Worm (Caenorhabditis elegans) whole organism, L4/young adult: Measurements from ENCODE around the gene C18G1.6.

ENCODE experiments used
- W03F9.2 ChIP-seq: fragments of 150-350 bp; optimal IDR thresholded peaks from 2 replicates; lab custom pipeline; 2014; ENCODE audit warnings: missing biosample characterization, missing genetic modification characterization
- dao-5 ChIP-seq: sonication (generic microtip); optimal IDR thresholded peaks from 2 replicates; lab custom pipeline; 2016; ENCODE audit warnings: missing genotype, missing genetic modification characterization, moderate library complexity, missing compliant biosample characterization
- him-1 ChIP-seq: sonication (generic microtip); optimal IDR thresholded peaks from 2 replicates; lab custom pipeline; 2016; ENCODE audit warnings: missing genotype, missing genetic modification reagents, missing genetic modification characterization, missing compliant biosample characterization

DNA sequence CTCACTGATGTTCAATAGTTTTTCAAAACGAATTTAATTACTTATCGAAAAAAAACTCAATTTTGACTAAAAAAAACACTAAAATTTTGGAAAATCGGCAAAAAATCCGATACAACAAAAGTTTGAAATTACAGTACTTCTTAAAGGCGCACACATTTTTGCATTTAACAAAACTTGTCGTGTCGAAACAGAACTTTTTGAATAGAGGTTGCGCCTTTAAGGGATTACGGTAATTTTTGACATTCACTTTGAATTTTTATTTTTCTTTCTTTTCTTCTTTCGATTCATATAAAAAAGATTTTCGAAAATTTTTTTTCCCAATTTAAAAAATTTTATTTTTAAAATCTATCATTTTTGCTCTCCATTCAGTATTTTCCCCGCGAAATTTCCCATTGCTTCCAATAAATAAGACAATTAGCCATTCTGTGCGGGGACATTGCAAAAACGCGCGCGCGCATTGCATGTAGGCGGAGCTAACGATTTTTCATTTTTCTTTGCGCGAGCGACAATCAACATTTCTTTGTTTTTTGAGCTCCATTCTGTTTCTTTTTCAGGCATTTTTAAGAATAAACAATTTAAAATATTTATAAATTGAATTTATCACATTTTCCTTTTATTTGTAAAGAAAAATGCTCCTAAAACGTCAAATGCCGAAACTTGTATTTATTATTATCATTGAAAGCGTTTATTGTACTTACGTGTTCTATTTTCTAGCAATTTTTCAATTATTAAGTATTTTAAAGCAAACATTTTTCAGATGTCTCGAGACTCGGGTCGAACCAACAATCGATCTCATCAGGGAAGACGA, 19.0 kb upstream of the C18G1.6 start, which contains the start of gene F39G3.3:
- TF ChIP-seq him-1 = peak; percentile 11
- peak; percentile 58 for TF ChIP-seq W03F9.2
- TF ChIP-seq dao-5 = no peak
